Fruit fly (Drosophila melanogaster) whole organism: Measurements from ENCODE around the gene obst-B.

Experiments
- CG8478 ChIP-seq: fragments of >200 bp; optimal IDR thresholded peaks from 2 replicates; lab custom pipeline; 2018; ENCODE audit warnings: inconsistent platforms
- Dll ChIP-seq: fragments of >200 bp; optimal IDR thresholded peaks from 2 replicates; lab custom pipeline; 2017
- EcR ChIP-seq, 2 experiments: fragments of >200 bp; optimal IDR thresholded peaks; 2 replicates each; lab custom pipeline; 2017; ENCODE audit warnings: missing biosample characterization in 2 of 2, missing genetic modification characterization in 2 of 2, missing genetic modification reagents in 2 of 2
- pan ChIP-seq: fragments of >200 bp; optimal IDR thresholded peaks from 2 replicates; lab custom pipeline; 2017
- psq ChIP-seq: fragments of >200 bp; optimal IDR thresholded peaks from 2 replicates; lab custom pipeline; 2017
- usp ChIP-seq: fragments of >200 bp; optimal IDR thresholded peaks from 2 replicates; lab custom pipeline; 2017; ENCODE audit warnings: missing biosample characterization, missing genetic modification characterization, mixed read lengths

DNA sequence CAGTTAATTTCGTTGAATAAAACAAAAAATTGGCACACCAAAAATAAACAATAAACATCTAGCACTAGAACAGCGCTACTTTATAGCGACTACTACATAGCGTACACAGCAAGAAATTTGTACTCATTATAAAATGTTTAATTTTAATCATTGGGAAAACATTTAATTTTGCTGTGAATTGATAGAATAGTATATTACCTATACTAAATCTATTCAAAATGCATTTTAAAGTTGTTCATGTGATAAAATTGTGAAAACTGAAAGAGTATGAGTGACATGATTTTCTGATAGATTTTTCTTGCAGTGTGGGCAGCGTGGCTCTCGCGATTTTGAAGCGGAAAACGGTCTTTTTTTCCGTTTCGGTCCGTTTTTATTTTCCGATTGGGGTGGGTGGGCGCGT, 28.8 kb downstream of the obst-B start:
- TF ChIP-seq psq (lab: Kevin White, UChicago): no peak
- TF ChIP-seq usp (GFP tag; lab: Kevin White, UChicago): no peak
- TF ChIP-seq Dll (lab: Kevin White, UChicago): no peak
- no peak for TF ChIP-seq pan
- no peak for TF ChIP-seq EcR (GFP tag; optimal IDR thresholded peaks at IDR 0.05; lab: Kevin White, UChicago)
- TF ChIP-seq CG8478: no peak
